Worm (Caenorhabditis elegans): Measurements from ENCODE around the gene T16G12.7.

Gene T16G12.7

ce11 chrIII:10016413-10017051 lies 23.4 kb downstream of the T16G12.7 start, which contains the start of gene rgs-1:
TSS of gene rgs-1 (minus strand) at chrIII:10016558.
- TF ChIP-seq ceh-18 (tag; optimal IDR thresholded peaks at IDR 0.05) (peak; percentile 34), ceh-48 (tag; optimal IDR thresholded peaks at IDR 0.05) (peak; percentile 34), C08G9.2 (tag; optimal IDR thresholded peaks at IDR 0.05) (peak; percentile 39), unc-86 (tag; optimal IDR thresholded peaks at IDR 0.05) (no peak), ceh-14 (tag; optimal IDR thresholded peaks at IDR 0.05) (peak; percentile 85), unc-42 (tag; optimal IDR thresholded peaks at IDR 0.05) (peak; percentile 69), ceh-2 (tag; optimal IDR thresholded peaks at IDR 0.05) (peak; percentile 3), rnt-1 (tag; optimal IDR thresholded peaks at IDR 0.05) (no peak), sox-2 (GFP tag; IDR thresholded peaks at IDR 0.05) (peak; percentile 12; the same call in 1 of the 2 replicates), ceh-31 (tag; optimal IDR thresholded peaks at IDR 0.05) (peak; percentile 71), tbx-2 (tag; optimal IDR thresholded peaks at IDR 0.05) (peak; percentile 58), syd-9 (tag; optimal IDR thresholded peaks at IDR 0.05) (peak; percentile 0), hlh-6 (tag; optimal IDR thresholded peaks at IDR 0.05) (peak; percentile 8), fax-1 (tag; optimal IDR thresholded peaks at IDR 0.05) (peak; percentile 28), ceh-34 (tag; optimal IDR thresholded peaks at IDR 0.05) (peak; percentile 25), ceh-24 (tag; optimal IDR thresholded peaks at IDR 0.05) (no peak), hlh-30 (tag; optimal IDR thresholded peaks at IDR 0.05; ENCODE audit: insufficient read depth) (peak; percentile 86), lim-6 (tag; optimal IDR thresholded peaks at IDR 0.05) (peak; percentile 57), madf-2 (tag; optimal IDR thresholded peaks at IDR 0.05) (no peak), nfya-1 (tag; optimal IDR thresholded peaks at IDR 0.05) (peak; percentile 51)

DNA sequence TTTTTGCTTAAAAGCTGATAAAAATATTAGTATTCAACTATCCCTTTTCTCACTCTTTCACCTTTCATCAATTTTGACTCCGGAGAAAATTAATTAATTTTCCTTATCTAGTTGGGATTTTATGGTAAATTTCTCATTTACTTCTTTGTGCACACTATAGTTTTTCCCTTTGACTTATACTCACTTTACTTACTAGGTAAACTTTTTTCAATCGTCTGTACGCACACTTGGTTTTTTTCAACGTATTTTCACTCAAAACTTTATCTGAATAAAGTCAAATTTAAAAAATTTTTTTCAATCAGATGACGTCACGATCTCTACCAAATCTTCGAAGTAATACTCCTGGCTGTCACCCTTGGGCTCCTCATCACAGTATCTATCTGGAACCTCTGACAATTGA lies 27.8 kb downstream of the T16G12.7 start, which contains the start of gene C05B5.16:
TSS of gene C05B5.16 (plus strand) at position 301 of the 400 bp plus-strand sequence.
- TF ChIP-seq hlh-6 (tag; optimal IDR thresholded peaks at IDR 0.05) = no peak
- no peak for TF ChIP-seq ceh-48 (tag; optimal IDR thresholded peaks at IDR 0.05)
- TF ChIP-seq C08G9.2 (tag; optimal IDR thresholded peaks at IDR 0.05) = no peak
- TF ChIP-seq odd-2 (tag; optimal IDR thresholded peaks at IDR 0.05) = no peak
- no peak for TF ChIP-seq K09A11.1 (tag; optimal IDR thresholded peaks at IDR 0.05; ENCODE audit: insufficient read depth)
- TF ChIP-seq pha-2 (tag; optimal IDR thresholded peaks at IDR 0.05) = no peak
- no peak for TF ChIP-seq ceh-22 (tag; optimal IDR thresholded peaks at IDR 0.05)

ce11 chrIII:10010117-10010516 lies 29.8 kb downstream of the T16G12.7 start, which contains the start of gene fbxa-155:
TSS of gene fbxa-155 (minus strand) at chrIII:10010217.
- no peak for TF ChIP-seq ceh-24 (tag; optimal IDR thresholded peaks at IDR 0.05)

DNA sequence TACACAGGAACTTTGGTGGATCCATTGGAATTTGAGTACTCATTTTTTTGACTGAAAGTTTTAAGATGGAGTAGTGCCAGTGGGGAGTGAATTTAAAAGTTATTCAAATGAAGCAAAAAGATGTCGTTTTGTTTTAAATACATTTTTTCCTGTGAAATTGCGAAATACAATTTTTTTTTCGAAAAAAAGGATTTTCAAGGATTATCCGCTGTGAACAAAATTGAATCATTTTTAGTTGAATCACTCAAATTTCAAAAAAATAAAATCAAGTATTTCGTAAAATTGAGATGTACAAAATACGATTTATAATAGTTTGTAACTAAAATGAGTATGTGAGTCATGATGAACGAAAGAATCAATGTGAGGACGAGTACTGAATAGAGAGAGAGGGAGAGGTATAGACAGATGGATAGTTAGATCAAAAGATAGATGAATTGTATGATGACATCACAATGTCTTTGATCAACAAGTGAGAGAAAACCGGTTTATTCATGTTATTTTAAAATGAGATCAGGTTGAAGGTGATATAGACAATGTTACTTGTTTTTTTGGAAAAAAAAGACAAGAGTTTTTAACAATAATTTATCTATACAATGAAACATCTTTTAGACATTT lies 33.1 kb downstream of the T16G12.7 start, which contains the start of gene C05B5.8:
TSS of gene C05B5.8 (minus strand) at position 51 of the 615 bp plus-strand sequence.
- TF ChIP-seq lin-11 (tag; optimal IDR thresholded peaks at IDR 0.05) (no peak), ama-1 (optimal IDR thresholded peaks at IDR 0.05) (no peak), hlh-30 (tag; optimal IDR thresholded peaks at IDR 0.05; ENCODE audit: insufficient read depth) (no peak), ceh-2 (tag; optimal IDR thresholded peaks at IDR 0.05) (no peak), fax-1 (tag; optimal IDR thresholded peaks at IDR 0.05) (no peak), pha-2 (tag; optimal IDR thresholded peaks at IDR 0.05) (no peak), hlh-13 (GFP tag; optimal IDR thresholded peaks at IDR 0.05) (no peak), syd-9 (tag; optimal IDR thresholded peaks at IDR 0.05) (no peak), dmd-4 (tag; optimal IDR thresholded peaks at IDR 0.05; ENCODE audit: borderline replicate concordance) (no peak), ceh-19 (GFP tag; optimal IDR thresholded peaks at IDR 0.05) (no peak), T23F11.4 (GFP tag; optimal IDR thresholded peaks at IDR 0.05) (no peak), ceh-34 (tag; optimal IDR thresholded peaks at IDR 0.05) (no peak), rnt-1 (tag; optimal IDR thresholded peaks at IDR 0.05) (no peak)

DNA sequence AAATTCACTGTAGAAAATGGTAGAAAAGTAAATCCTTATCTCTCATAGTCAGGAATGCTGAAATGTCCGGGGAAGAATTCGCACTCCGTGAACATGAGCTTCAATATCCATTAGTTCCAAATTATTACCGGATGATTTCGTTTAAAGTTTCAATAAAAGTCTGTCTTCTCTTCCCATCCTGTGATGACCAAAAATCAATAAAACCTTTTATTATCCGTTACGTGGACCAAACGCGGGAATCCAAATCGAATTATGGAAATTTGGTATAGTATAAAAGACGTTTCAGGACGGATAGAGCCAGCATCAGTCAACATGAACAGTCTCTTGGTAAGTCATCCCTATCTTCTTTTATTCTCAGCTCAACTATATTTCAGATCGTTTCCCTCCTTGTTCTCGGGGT lies 35.7 kb downstream of the T16G12.7 start, which contains the start of gene C05B5.11:
TSS of gene C05B5.11 (plus strand) at position 301 of the 400 bp plus-strand sequence.
- TF ChIP-seq C38D4.7 (GFP tag; optimal IDR thresholded peaks at IDR 0.05) (no peak), ceh-2 (tag; optimal IDR thresholded peaks at IDR 0.05) (no peak), unc-86 (tag; optimal IDR thresholded peaks at IDR 0.05) (no peak), ceh-6 (GFP tag; optimal IDR thresholded peaks at IDR 0.05) (no peak), ets-4 (tag; optimal IDR thresholded peaks at IDR 0.05) (no peak), eyg-1 (tag; optimal IDR thresholded peaks at IDR 0.05) (no peak), hlh-13 (GFP tag; optimal IDR thresholded peaks at IDR 0.05) (no peak), ama-1 (optimal IDR thresholded peaks at IDR 0.05) (no peak), pha-4 (tag; optimal IDR thresholded peaks at IDR 0.05) (no peak), ceh-14 (tag; optimal IDR thresholded peaks at IDR 0.05) (no peak), dmd-4 (tag; optimal IDR thresholded peaks at IDR 0.05; ENCODE audit: borderline replicate concordance) (no peak)

All from whole organism, late embryonic.